Worm (Caenorhabditis elegans) whole organism, L2 larva: Measurements from ENCODE around the gene K08F9.3.

Source experiments
- C34F6.9 ChIP-seq: fragments of 150-350 bp; optimal IDR thresholded peaks from 2 replicates; lab custom pipeline; 2014; ENCODE audit warnings: missing biosample characterization, missing genetic modification characterization
- F13H6.1 ChIP-seq: sonication (generic microtip); optimal IDR thresholded peaks from 2 replicates; lab custom pipeline; 2016; ENCODE audit warnings: missing genetic modification characterization, missing compliant biosample characterization
- Y55F3AM.14 ChIP-seq: fragments of 200-800 bp; sonication (Bioruptor generic); optimal IDR thresholded peaks from 2 replicates; lab custom pipeline; 2018; ENCODE audit warnings: mild to moderate bottlenecking, missing genetic modification characterization, missing compliant biosample characterization
- alr-1 ChIP-seq: fragments of 150-350 bp; optimal IDR thresholded peaks from 2 replicates; lab custom pipeline; 2014; ENCODE audit warnings: missing biosample characterization, missing genetic modification characterization
- ama-1 ChIP-seq: fragments of 150-350 bp; optimal IDR thresholded peaks from 2 replicates; lab custom pipeline; 2018; ENCODE audit warnings: inconsistent platforms
- blmp-1 ChIP-seq: sonication (generic microtip); optimal IDR thresholded peaks from 2 replicates; lab custom pipeline; 2017; ENCODE audit warnings: missing genetic modification characterization, mild to moderate bottlenecking, missing compliant biosample characterization, antibody characterized with exemption, moderate library complexity; ENCODE audit not compliant: insufficient read depth
- ceh-16 ChIP-seq: fragments of 150-350 bp; optimal IDR thresholded peaks from 2 replicates; lab custom pipeline; 2014; ENCODE audit warnings: missing biosample characterization, missing genetic modification characterization
- crh-2 ChIP-seq: sonication (generic microtip); optimal IDR thresholded peaks from 2 replicates; lab custom pipeline; 2017; ENCODE audit warnings: missing biosample characterization, missing genetic modification characterization
- dmd-4 ChIP-seq: sonication (generic microtip); optimal IDR thresholded peaks from 2 replicates; lab custom pipeline; 2017; ENCODE audit warnings: missing biosample characterization, missing genetic modification characterization
- egl-27 ChIP-seq: sonication (generic microtip); optimal IDR thresholded peaks from 3 replicates; lab custom pipeline; 2017; ENCODE audit warnings: missing biosample characterization, missing genetic modification reagents, missing genetic modification characterization
- elt-3 ChIP-seq: sonication (generic microtip); optimal IDR thresholded peaks from 2 replicates; lab custom pipeline; 2017; ENCODE audit warnings: missing biosample characterization, missing genetic modification characterization
- fos-1 ChIP-seq: fragments of 150-350 bp; optimal IDR thresholded peaks from 2 replicates; lab custom pipeline; 2014; ENCODE audit warnings: missing biosample characterization, missing genetic modification characterization
- gmeb-1 ChIP-seq: fragments of 150-350 bp; optimal IDR thresholded peaks from 2 replicates; lab custom pipeline; 2014; ENCODE audit warnings: missing biosample characterization, missing genetic modification characterization
- lin-11 ChIP-seq: fragments of 150-350 bp; sonication (generic microtip); optimal IDR thresholded peaks from 2 replicates; lab custom pipeline; 2014; ENCODE audit warnings: missing biosample characterization, missing genetic modification characterization, inconsistent platforms, mixed read lengths
- lin-13 ChIP-seq: fragments of 150-350 bp; optimal IDR thresholded peaks from 2 replicates; lab custom pipeline; 2014; ENCODE audit warnings: missing biosample characterization, missing genetic modification reagents, missing genetic modification characterization
- lin-39 ChIP-seq: fragments of 150-350 bp; optimal IDR thresholded peaks from 2 replicates; lab custom pipeline; 2014; ENCODE audit warnings: missing biosample characterization, missing genetic modification reagents, missing genetic modification characterization
- lsy-2 ChIP-seq, 2 experiments: fragments of 150-350 bp in 1 of 2; sonication (generic microtip) in 1 of 2; optimal IDR thresholded peaks; 2 replicates each; lab custom pipeline; 2014 to 2017; ENCODE audit warnings: missing biosample characterization in 2 of 2, missing genetic modification characterization in 2 of 2
- mab-5 ChIP-seq: fragments of 150-350 bp; optimal IDR thresholded peaks from 2 replicates; lab custom pipeline; 2014; ENCODE audit warnings: missing biosample characterization, missing genetic modification characterization
- nhr-10 ChIP-seq: sonication (generic microtip); optimal IDR thresholded peaks from 2 replicates; lab custom pipeline; 2017; ENCODE audit warnings: missing biosample characterization, missing genetic modification characterization
- nhr-129 ChIP-seq: fragments of 150-350 bp; optimal IDR thresholded peaks from 2 replicates; lab custom pipeline; 2014; ENCODE audit warnings: missing biosample characterization, missing genetic modification characterization
- nhr-21 ChIP-seq: fragments of 150-350 bp; optimal IDR thresholded peaks from 2 replicates; lab custom pipeline; 2014; ENCODE audit warnings: missing biosample characterization, missing genetic modification characterization
- nhr-23 ChIP-seq: fragments of 150-350 bp; optimal IDR thresholded peaks from 2 replicates; lab custom pipeline; 2014; ENCODE audit warnings: missing biosample characterization, missing genetic modification reagents, missing genetic modification characterization
- nhr-6 ChIP-seq: fragments of 150-350 bp; optimal IDR thresholded peaks from 2 replicates; lab custom pipeline; 2014; ENCODE audit warnings: missing biosample characterization, missing genetic modification characterization
- sem-4 ChIP-seq: fragments of 150-350 bp; optimal IDR thresholded peaks from 2 replicates; lab custom pipeline; 2014; ENCODE audit warnings: missing biosample characterization, missing genetic modification reagents, missing genetic modification characterization
- sma-3 ChIP-seq: sonication (generic microtip); optimal IDR thresholded peaks from 2 replicates; lab custom pipeline; 2016; ENCODE audit warnings: missing genetic modification reagents, missing genetic modification characterization, missing compliant biosample characterization
- sma-9 ChIP-seq, 2 experiments: fragments of 150-350 bp in 1 of 2; sonication (generic microtip) in 1 of 2; optimal IDR thresholded peaks; 2 replicates each; lab custom pipeline; 2014 to 2016; ENCODE audit warnings: missing genetic modification characterization in 2 of 2, mild to moderate bottlenecking in 1 of 2, missing biosample characterization in 1 of 2, missing compliant biosample characterization in 1 of 2, missing genetic modification reagents in 1 of 2, moderate library complexity in 1 of 2
- snpc-4 ChIP-seq: fragments of 150-350 bp; optimal IDR thresholded peaks from 2 replicates; lab custom pipeline; 2014; ENCODE audit warnings: missing biosample characterization, missing genetic modification characterization
- unc-55 ChIP-seq: fragments of 150-350 bp; sonication (generic microtip); optimal IDR thresholded peaks from 3 replicates; lab custom pipeline; 2014; ENCODE audit warnings: missing biosample characterization, missing genetic modification reagents, missing genetic modification characterization
- unc-62 ChIP-seq: fragments of 150-350 bp; optimal IDR thresholded peaks from 2 replicates; lab custom pipeline; 2014; ENCODE audit warnings: missing biosample characterization, missing genetic modification reagents, missing genetic modification characterization
- zag-1 ChIP-seq: fragments of 150-350 bp; optimal IDR thresholded peaks from 2 replicates; lab custom pipeline; 2014; ENCODE audit warnings: missing biosample characterization, missing genetic modification characterization
- ztf-11 ChIP-seq: sonication (generic microtip); optimal IDR thresholded peaks from 2 replicates; lab custom pipeline; 2017; ENCODE audit warnings: missing biosample characterization, missing genetic modification characterization
- ztf-4 ChIP-seq: fragments of 150-350 bp; optimal IDR thresholded peaks from 2 replicates; lab custom pipeline; 2014; ENCODE audit warnings: missing biosample characterization, missing genetic modification characterization

The K08F9.3 gene

ce11 chrV:15190903-15191302, 50.6 kb downstream of the K08F9.3 start, which contains the start of gene Y75B12B.11:
Gene Y75B12B.11 (plus strand): TSS chrV:15191296.
- TF ChIP-seq F13H6.1 (tag; lab: Kevin White, UChicago) (peak; percentile 69), C34F6.9 (peak; percentile 62), lin-39 (tag; lab: Kevin White, UChicago) (no peak), egl-27 (tag; lab: Kevin White, UChicago) (peak; percentile 56), nhr-21 (peak; percentile 81), lin-13 (GFP tag; lab: Kevin White, UChicago) (peak; percentile 76), lsy-2 (tag; optimal IDR thresholded peaks at IDR 0.05; lab: Kevin White, UChicago) (peak; percentile 25 to 63), dmd-4 (tag; lab: Kevin White, UChicago) (no peak), sma-3 (GFP tag; lab: Kevin White, UChicago) (peak; percentile 80), ztf-4 (tag; lab: Kevin White, UChicago) (peak; percentile 70), elt-3 (tag; lab: Kevin White, UChicago) (no peak), crh-2 (tag; lab: Kevin White, UChicago) (peak; percentile 82), nhr-6 (no peak), fos-1 (peak; percentile 67), ztf-11 (no peak), unc-55 (GFP tag; lab: Kevin White, UChicago) (peak; percentile 73), Y55F3AM.14 (GFP tag; lab: Kevin White, UChicago) (peak; percentile 77), snpc-4 (peak; percentile 55), blmp-1 (tag; lab: Kevin White, UChicago) (peak; percentile 32), ama-1 (lab: Kevin White, UChicago) (peak; percentile 89), ceh-16 (tag; lab: Kevin White, UChicago) (peak; percentile 33), nhr-129 (tag; lab: Kevin White, UChicago) (peak; percentile 88), lin-11 (tag; lab: Kevin White, UChicago) (peak; percentile 66), alr-1 (tag; lab: Kevin White, UChicago) (no peak), sem-4 (tag; lab: Kevin White, UChicago) (peak; percentile 75), gmeb-1 (tag; lab: Kevin White, UChicago) (peak; percentile 76), mab-5 (tag; lab: Kevin White, UChicago) (peak; percentile 2), sma-9 (GFP tag; optimal IDR thresholded peaks at IDR 0.05; lab: Kevin White, UChicago) (peak; percentile 83), sma-9 (tag; optimal IDR thresholded peaks at IDR 0.05; lab: Kevin White, UChicago) (no peak)
- TF ChIP-seq, all 48 proteins: peak for 22

DNA sequence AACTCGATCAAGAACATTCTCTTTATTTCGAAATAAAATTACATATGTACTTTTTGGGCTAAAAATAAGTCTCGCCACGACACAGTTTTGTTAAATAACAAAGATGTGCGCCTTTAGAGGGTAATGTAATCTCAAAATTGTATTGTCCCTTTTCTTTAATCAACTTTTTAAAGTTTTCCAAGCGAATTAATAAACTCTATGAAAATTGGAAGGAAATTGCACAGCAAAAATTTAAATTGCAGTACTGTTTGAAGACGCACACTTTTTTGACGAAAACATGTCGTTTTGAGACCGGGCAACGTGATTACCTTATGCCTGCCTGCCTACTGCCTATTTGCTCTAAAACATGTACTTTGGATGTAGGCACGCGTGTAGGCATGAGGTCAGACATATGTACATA, 51.6 kb downstream of the K08F9.3 start:
- TF ChIP-seq nhr-10 (no peak), lsy-2 (tag; optimal IDR thresholded peaks at IDR 0.05; lab: Kevin White, UChicago) (no peak), blmp-1 (tag; lab: Kevin White, UChicago) (no peak), lin-11 (tag; lab: Kevin White, UChicago) (no peak), lin-39 (tag; lab: Kevin White, UChicago) (no peak), ztf-11 (no peak), F13H6.1 (tag; lab: Kevin White, UChicago) (no peak), zag-1 (tag; lab: Kevin White, UChicago) (no peak), nhr-6 (no peak), sma-9 (GFP tag; optimal IDR thresholded peaks at IDR 0.05; lab: Kevin White, UChicago) (no peak), sma-9 (tag; optimal IDR thresholded peaks at IDR 0.05; lab: Kevin White, UChicago) (no peak), ztf-4 (tag; lab: Kevin White, UChicago) (no peak), ceh-16 (tag; lab: Kevin White, UChicago) (no peak), unc-62 (GFP tag; lab: Kevin White, UChicago) (no peak), nhr-23 (no peak), alr-1 (tag; lab: Kevin White, UChicago) (no peak), snpc-4 (no peak)

- TF ChIP-seq alr-1 (tag; lab: Kevin White, UChicago) (no peak), nhr-129 (tag; lab: Kevin White, UChicago) (no peak), crh-2 (tag; lab: Kevin White, UChicago) (peak; percentile 18), fos-1 (peak; percentile 76)
These were observed 52.0 kb downstream of the K08F9.3 start, which contains the start of gene plc-2 for ce11 chrV:15192377-15192776. Gene plc-2 (plus strand): TSS chrV:15192572.
